Fruit fly (Drosophila melanogaster) whole organism, embryonic: Measurements from ENCODE around the gene Rassf.
A peak's percentile ranks its signal among the peaks of the same experiment; 100 is the strongest.

Experiments
- ATbp ChIP-seq: fragments of 200-800 bp; sonication (Bioruptor generic); optimal IDR thresholded peaks from 2 replicates; lab custom pipeline; 2017; ENCODE audit warnings: missing biosample characterization, mild to moderate bottlenecking, missing genetic modification characterization, missing genetic modification reagents
- Asciz ChIP-seq: fragments of 200-800 bp; sonication (Bioruptor generic); optimal IDR thresholded peaks from 2 replicates; lab custom pipeline; 2017; ENCODE audit warnings: missing biosample characterization, mild to moderate bottlenecking, missing genetic modification characterization, missing genetic modification reagents
- Atf3 ChIP-seq: fragments of 200-800 bp; sonication (Bioruptor generic); optimal IDR thresholded peaks from 3 replicates; lab custom pipeline; 2016; ENCODE audit warnings: missing biosample characterization, missing genetic modification characterization
- B-H1 ChIP-seq: fragments of 200-800 bp; sonication (Bioruptor generic); IDR thresholded peaks from 3 replicates; pipeline ENCODE4 v1.3.6; 2022; ENCODE audit warnings: missing biosample characterization, missing genetic modification characterization
- CG11696 ChIP-seq: fragments of 200-800 bp; sonication (Bioruptor generic); IDR thresholded peaks from 2 replicates; pipeline ENCODE4 v1.3.6; 2022; ENCODE audit warnings: missing biosample characterization, missing genetic modification characterization
- CG12391 ChIP-seq: fragments of 200-800 bp; sonication (Bioruptor generic); optimal IDR thresholded peaks from 3 replicates; lab custom pipeline; 2018; ENCODE audit warnings: missing biosample characterization, mild to moderate bottlenecking, missing genetic modification characterization, moderate library complexity
- CG12769 ChIP-seq: fragments of 200-800 bp; sonication (Bioruptor generic); optimal IDR thresholded peaks from 2 replicates; lab custom pipeline; 2019; ENCODE audit warnings: missing biosample characterization, mild to moderate bottlenecking, missing genetic modification characterization, moderate library complexity
- CG14667 ChIP-seq: fragments of 200-800 bp; sonication (Bioruptor generic); IDR thresholded peaks from 2 replicates; pipeline ENCODE4 v1.3.6; 2022; ENCODE audit warnings: missing biosample characterization, missing genetic modification characterization
- CG15269 ChIP-seq: fragments of 200-800 bp; sonication (Bioruptor generic); optimal IDR thresholded peaks from 2 replicates; lab custom pipeline; 2018; ENCODE audit warnings: missing biosample characterization, mild to moderate bottlenecking, missing genetic modification characterization, moderate library complexity
- CG15479 ChIP-seq: fragments of 200-800 bp; sonication (Bioruptor generic); optimal IDR thresholded peaks from 3 replicates; lab custom pipeline; 2019; ENCODE audit warnings: missing biosample characterization, mild to moderate bottlenecking, missing genetic modification characterization, moderate library complexity
- CG1602 ChIP-seq: fragments of 200-800 bp; sonication (Bioruptor generic); optimal IDR thresholded peaks from 3 replicates; lab custom pipeline; 2016; ENCODE audit warnings: missing biosample characterization, missing genetic modification characterization
- CG17186 ChIP-seq: fragments of 200-800 bp; sonication (Bioruptor generic); optimal IDR thresholded peaks from 3 replicates; lab custom pipeline; 2017; ENCODE audit warnings: missing biosample characterization, missing genetic modification reagents, missing genetic modification characterization
- CG1832 ChIP-seq: fragments of 200-800 bp; sonication (Bioruptor generic); optimal IDR thresholded peaks from 2 replicates; lab custom pipeline; 2017; ENCODE audit warnings: missing biosample characterization, mild to moderate bottlenecking, missing genetic modification characterization, inconsistent platforms
- CG2202 ChIP-seq: fragments of 200-800 bp; sonication (Bioruptor generic); optimal IDR thresholded peaks from 2 replicates; lab custom pipeline; 2018; ENCODE audit warnings: missing biosample characterization, mild to moderate bottlenecking, missing genetic modification characterization
- CG2889 ChIP-seq: fragments of 200-800 bp; sonication (Bioruptor generic); IDR thresholded peaks from 3 replicates; pipeline ENCODE4 v1.3.6; 2022; ENCODE audit warnings: missing biosample characterization, missing genetic modification characterization
- CG30431 ChIP-seq: fragments of 200-800 bp; sonication (Bioruptor generic); optimal IDR thresholded peaks from 2 replicates; lab custom pipeline; 2017; ENCODE audit warnings: missing biosample characterization, missing genetic modification characterization
- CG31441 ChIP-seq: fragments of 200-800 bp; sonication (Bioruptor generic); IDR thresholded peaks from 2 replicates; pipeline ENCODE4 v1.3.6; 2022; ENCODE audit warnings: missing biosample characterization, missing genetic modification characterization
- CG32772 ChIP-seq: fragments of 200-800 bp; sonication (Bioruptor generic); IDR thresholded peaks from 2 replicates; pipeline ENCODE4 v1.3.6; 2022; ENCODE audit warnings: missing biosample characterization, missing genetic modification characterization
- CG34422 ChIP-seq: fragments of 200-800 bp; sonication (Bioruptor generic); IDR thresholded peaks from 3 replicates; pipeline ENCODE4 v1.3.6; 2022; ENCODE audit warnings: missing biosample characterization, missing genetic modification characterization
- CG3726 ChIP-seq: fragments of 200-800 bp; sonication (Bioruptor generic); IDR thresholded peaks from 3 replicates; pipeline ENCODE4, ENCODE4 v1.3.6; 2022; ENCODE audit warnings: missing biosample characterization, missing genetic modification characterization
- CG3847 ChIP-seq: fragments of 200-800 bp; sonication (Bioruptor generic); IDR thresholded peaks from 2 replicates; pipeline ENCODE4 v1.3.6; 2022; ENCODE audit warnings: missing biosample characterization, missing genetic modification characterization
- CG7357 ChIP-seq: fragments of 200-800 bp; sonication (Bioruptor generic); IDR thresholded peaks from 3 replicates; pipeline ENCODE4 v1.3.6; 2022; ENCODE audit warnings: missing biosample characterization, missing genetic modification characterization
- CG7786 ChIP-seq: fragments of 200-800 bp; sonication (Bioruptor generic); optimal IDR thresholded peaks from 2 replicates; lab custom pipeline; 2016; ENCODE audit warnings: missing biosample characterization, missing genetic modification characterization
- D ChIP-seq, 2 experiments: fragments of 200-800 bp in 1 of 2; fragments of >200 bp in 1 of 2; sonication (Bioruptor generic) in 1 of 2; optimal IDR thresholded peaks; 2 replicates in 1 of 2; 3 replicates in 1 of 2; lab custom pipeline; 2017; ENCODE audit warnings: mild to moderate bottlenecking in 1 of 2, missing biosample characterization in 1 of 2, missing genetic modification characterization in 1 of 2, missing genetic modification reagents in 1 of 2
- Dll ChIP-seq: fragments of 200-800 bp; sonication (Bioruptor generic); IDR thresholded peaks from 4 replicates; pipeline ENCODE4 v1.3.6; 2022; ENCODE audit warnings: missing biosample characterization, missing genetic modification characterization; ENCODE audit not compliant: partially characterized antibody
- Fer3 ChIP-seq: fragments of 200-800 bp; sonication (Bioruptor generic); optimal IDR thresholded peaks from 2 replicates; lab custom pipeline; 2018; ENCODE audit warnings: missing biosample characterization, mild to moderate bottlenecking, missing genetic modification characterization, moderate library complexity
- Gug ChIP-seq: fragments of 200-800 bp; sonication (Bioruptor generic); IDR thresholded peaks from 4 replicates; pipeline ENCODE4 v1.3.6; 2022; ENCODE audit warnings: missing biosample characterization, missing genetic modification characterization
- HLH4C ChIP-seq: fragments of 200-800 bp; sonication (Bioruptor generic); IDR thresholded peaks from 3 replicates; pipeline ENCODE4 v1.3.6; 2022; ENCODE audit warnings: missing biosample characterization, missing genetic modification characterization; ENCODE audit not compliant: partially characterized antibody
- Lim3 ChIP-seq: fragments of 200-800 bp; sonication (Bioruptor generic); IDR thresholded peaks from 2 replicates; pipeline ENCODE4 v1.3.6; 2022; ENCODE audit warnings: missing biosample characterization, missing genetic modification characterization
- Mes4 ChIP-seq: fragments of 200-800 bp; sonication (Bioruptor generic); optimal IDR thresholded peaks from 2 replicates; lab custom pipeline; 2016; ENCODE audit warnings: missing biosample characterization, missing genetic modification characterization
- Ptx1 ChIP-seq: fragments of 200-800 bp; sonication (Bioruptor generic); IDR thresholded peaks from 2 replicates; pipeline ENCODE4 v1.3.6; 2022; ENCODE audit warnings: missing biosample characterization, missing genetic modification characterization
- Ssrp ChIP-seq: fragments of 200-800 bp; sonication (Bioruptor generic); optimal IDR thresholded peaks from 2 replicates; lab custom pipeline; 2018; ENCODE audit warnings: missing biosample characterization, mild to moderate bottlenecking, missing genetic modification characterization, moderate library complexity
- TFAM ChIP-seq: fragments of 200-800 bp; sonication (Bioruptor generic); optimal IDR thresholded peaks from 2 replicates; lab custom pipeline; 2017; ENCODE audit warnings: missing biosample characterization, missing genetic modification characterization, inconsistent platforms
- al ChIP-seq: fragments of 200-800 bp; sonication (Bioruptor generic); IDR thresholded peaks from 2 replicates; pipeline ENCODE4 v1.3.6; 2022; ENCODE audit warnings: missing biosample characterization, missing genetic modification characterization
- aop ChIP-seq: fragments of 200-800 bp; sonication (Bioruptor generic); IDR thresholded peaks from 2 replicates; pipeline ENCODE4 v1.3.6; 2022; ENCODE audit warnings: missing biosample characterization, missing genetic modification characterization
- ara ChIP-seq: fragments of 200-800 bp; sonication (Bioruptor generic); IDR thresholded peaks from 2 replicates; pipeline ENCODE4 v1.3.6; 2022; ENCODE audit warnings: missing biosample characterization, missing genetic modification characterization
- br ChIP-seq: fragments of >200 bp; optimal IDR thresholded peaks from 2 replicates; lab custom pipeline; 2017
- gcm2 ChIP-seq: fragments of 200-800 bp; sonication (Bioruptor generic); optimal IDR thresholded peaks from 2 replicates; lab custom pipeline; 2016; ENCODE audit warnings: missing biosample characterization, missing genetic modification characterization
- hb ChIP-seq: fragments of 200-800 bp; sonication (Bioruptor generic); IDR thresholded peaks from 3 replicates; pipeline ENCODE4 v1.3.6; 2022; ENCODE audit warnings: missing biosample characterization, missing genetic modification characterization; ENCODE audit not compliant: partially characterized antibody
- hkb ChIP-seq, 2 experiments: fragments of 200-800 bp in 1 of 2; fragments of >200 bp in 1 of 2; sonication (Bioruptor generic) in 1 of 2; IDR thresholded peaks in 1 of 2; optimal IDR thresholded peaks in 1 of 2; 2 replicates each; pipeline versions ENCODE4 v1.3.6 to Lab custom; 2017 to 2022; ENCODE audit warnings: missing biosample characterization in 1 of 2, missing genetic modification characterization in 1 of 2
- ind ChIP-seq: fragments of 200-800 bp; sonication (Bioruptor generic); optimal IDR thresholded peaks from 3 replicates; lab custom pipeline; 2016; ENCODE audit warnings: missing biosample characterization, missing genetic modification characterization
- lilli ChIP-seq: fragments of 200-800 bp; sonication (Bioruptor generic); optimal IDR thresholded peaks from 3 replicates; lab custom pipeline; 2016; ENCODE audit warnings: missing biosample characterization, missing genetic modification characterization
- p53 ChIP-seq: fragments of 200-800 bp; sonication (Bioruptor generic); optimal IDR thresholded peaks from 2 replicates; lab custom pipeline; 2016; ENCODE audit warnings: missing biosample characterization, missing genetic modification characterization
- schlank ChIP-seq: fragments of 200-800 bp; sonication (Bioruptor generic); optimal IDR thresholded peaks from 2 replicates; lab custom pipeline; 2018; ENCODE audit warnings: missing biosample characterization, mild to moderate bottlenecking, missing genetic modification characterization
- slbo ChIP-seq: fragments of 200-800 bp; sonication (Bioruptor generic); IDR thresholded peaks from 2 replicates; pipeline ENCODE4 v1.3.6; 2022; ENCODE audit warnings: missing biosample characterization, missing genetic modification characterization
- ssp ChIP-seq: fragments of 200-800 bp; sonication (Bioruptor generic); IDR thresholded peaks from 2 replicates; pipeline ENCODE4 v1.3.6; 2022; ENCODE audit warnings: missing biosample characterization, missing genetic modification characterization
- ttk ChIP-seq: fragments of 200-800 bp; sonication (Bioruptor generic); IDR thresholded peaks from 2 replicates; pipeline ENCODE4 v2.1.2; 2022; ENCODE audit warnings: missing biosample characterization, missing genetic modification characterization
- usp ChIP-seq: fragments of >200 bp; optimal IDR thresholded peaks from 2 replicates; lab custom pipeline; 2017; ENCODE audit warnings: missing biosample characterization, missing genetic modification characterization
- vvl ChIP-seq: fragments of 200-800 bp; sonication (Bioruptor generic); IDR thresholded peaks from 2 replicates; pipeline ENCODE4 v1.3.6; 2022; ENCODE audit warnings: missing biosample characterization, missing genetic modification characterization

Rassf gene

DNA sequence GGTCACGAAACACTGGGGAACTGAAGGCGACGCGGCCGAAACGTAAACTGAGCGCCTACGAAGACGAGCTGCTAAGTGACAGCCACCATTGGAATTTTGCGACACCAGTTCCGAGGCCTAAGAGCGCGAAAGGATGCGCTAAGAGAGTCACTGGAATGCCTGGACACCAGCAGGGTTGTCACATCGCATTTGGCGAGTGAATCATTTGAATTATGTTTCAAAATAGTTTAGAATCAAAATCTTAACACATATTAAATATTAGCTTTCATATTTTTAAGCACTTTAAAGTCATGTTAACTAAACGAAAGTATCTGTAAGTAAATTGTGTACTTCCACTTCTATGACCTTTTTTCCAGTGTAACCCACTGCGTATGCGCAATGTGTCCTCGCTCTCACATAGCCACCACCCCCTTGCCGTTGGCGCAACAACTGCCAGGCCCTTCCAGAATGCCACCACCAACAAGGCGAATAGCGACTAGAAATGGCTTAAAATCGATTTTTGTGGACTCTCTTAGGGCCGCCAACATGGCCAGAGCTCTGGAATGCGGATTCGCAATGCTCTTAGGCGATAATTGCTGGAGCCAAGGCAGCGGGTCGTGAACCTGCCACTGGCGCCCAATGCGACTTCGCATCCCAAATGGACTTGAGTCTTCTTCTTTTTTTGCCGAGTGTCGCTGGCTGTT, 4.9 kb downstream of the Rassf start, which contains the start of gene Cow (continued):
- no peak for TF ChIP-seq CG17186 (GFP tag; lab: Kevin White, UChicago)
- no peak for TF ChIP-seq CG30431 (GFP tag; lab: Kevin White, UChicago)
- no peak for TF ChIP-seq Lim3 (GFP tag; lab: Robert Waterston, UW)
- TF ChIP-seq vvl (GFP tag; lab: Robert Waterston, UW), result peak; percentile 77
- peak; percentile 90 for TF ChIP-seq CG12769 (tag; lab: Kevin White, UChicago)
- TF ChIP-seq ara (GFP tag; lab: Robert Waterston, UW), result no peak
- no peak for TF ChIP-seq CG1602 (GFP tag; lab: Kevin White, UChicago)
- peak; percentile 74 for TF ChIP-seq lilli
- peak; percentile 42 for TF ChIP-seq Asciz (GFP tag; lab: Kevin White, UChicago)
- TF ChIP-seq CG2202 (tag; lab: Kevin White, UChicago), result no peak
- no peak for TF ChIP-seq hkb (optimal IDR thresholded peaks at IDR 0.05; lab: Kevin White, UChicago)
- TF ChIP-seq hkb (GFP tag; IDR thresholded peaks at IDR 0.05; lab: Robert Waterston, UW), result peak; percentile 77
- no peak; the same call in 2 of the 3 replicates for TF ChIP-seq CG2889 (GFP tag; lab: Robert Waterston, UW)
- no peak for TF ChIP-seq usp (GFP tag; lab: Kevin White, UChicago)
- peak; percentile 51; the same call in 1 of the 2 replicates for TF ChIP-seq CG14667 (GFP tag; lab: Robert Waterston, UW)
- TF ChIP-seq ind, result peak; percentile 64
- TF ChIP-seq CG15269 (tag; lab: Kevin White, UChicago), result peak; percentile 71
- TF ChIP-seq schlank (tag; lab: Kevin White, UChicago), result peak; percentile 43
- TF ChIP-seq slbo (GFP tag; lab: Robert Waterston, UW), result peak; percentile 75
- TF ChIP-seq Ssrp, result peak; percentile 27
- peak; percentile 4 for TF ChIP-seq Mes4
- peak; percentile 48; the same call in 1 of the 2 replicates for TF ChIP-seq ssp
- peak; percentile 30; the same call in 1 of the 4 replicates for TF ChIP-seq Gug (GFP tag; lab: Robert Waterston, UW)
- peak; percentile 43; the same call in 1 of the 2 replicates for TF ChIP-seq al (GFP tag; lab: Robert Waterston, UW)
- TF ChIP-seq CG31441 (GFP tag; lab: Robert Waterston, UW), result peak; percentile 39; the same call in 1 of the 2 replicates
- peak; percentile 72 for TF ChIP-seq Ptx1 (GFP tag; lab: Robert Waterston, UW)
- no peak for TF ChIP-seq CG7357 (GFP tag; lab: Robert Waterston, UW)
- TF ChIP-seq ttk (GFP tag; lab: Robert Waterston, UW), result peak; percentile 66
- no peak for TF ChIP-seq HLH4C (GFP tag; lab: Robert Waterston, UW)
- peak; percentile 60 for TF ChIP-seq Fer3 (tag; lab: Kevin White, UChicago)
- TF ChIP-seq CG1832 (GFP tag; lab: Kevin White, UChicago), result no peak
- TF ChIP-seq B-H1 (GFP tag; lab: Robert Waterston, UW), result peak; percentile 49
- no peak for TF ChIP-seq Dll (GFP tag; lab: Robert Waterston, UW)
- no peak for TF ChIP-seq CG15479
- peak; percentile 26 for TF ChIP-seq gcm2 (GFP tag; lab: Kevin White, UChicago)
- peak; percentile 62 for TF ChIP-seq CG12391 (tag; lab: Kevin White, UChicago)
- TF ChIP-seq aop (GFP tag; lab: Robert Waterston, UW), result no peak
- TF ChIP-seq CG7786 (GFP tag; lab: Kevin White, UChicago), result peak; percentile 38
- no peak for TF ChIP-seq Atf3
- peak; percentile 54; the same call in 1 of the 2 replicates for TF ChIP-seq CG32772 (GFP tag; lab: Robert Waterston, UW)
- TF ChIP-seq br (lab: Kevin White, UChicago), result no peak
- 0 out of 3 replicates have a peak, but pooled peaks have one; percentile 50 for TF ChIP-seq CG3726
- no peak for TF ChIP-seq p53 (GFP tag; lab: Kevin White, UChicago)
- peak; percentile 43; the same call in 1 of the 3 replicates for TF ChIP-seq CG34422 (GFP tag; lab: Robert Waterston, UW)
- TF ChIP-seq TFAM, result no peak
- TF ChIP-seq CG3847 (GFP tag; lab: Robert Waterston, UW), result peak; percentile 62
- TF ChIP-seq CG11696 (GFP tag; lab: Robert Waterston, UW), result no peak
- TF ChIP-seq D (optimal IDR thresholded peaks at IDR 0.05; lab: Kevin White, UChicago), result no peak
- TF ChIP-seq D (GFP tag; optimal IDR thresholded peaks at IDR 0.05; lab: Kevin White, UChicago), result no peak
- peak; percentile 45 for TF ChIP-seq ATbp
- no peak for TF ChIP-seq hb (GFP tag; lab: Robert Waterston, UW)
